Fruit fly (Drosophila melanogaster) S2 (cell line): ENCODE results near the gene D19A.
"Not testable (repeated sequence)": the region's sequence is repeated elsewhere in the genome, so short reads cannot be mapped to it uniquely, and the experiment has no call there.

ENCODE experiments used
- CG8478 ChIP-seq: fragments of >200 bp; optimal IDR thresholded peaks from 2 replicates; lab custom pipeline; 2018
- CTCF ChIP-seq, 2 experiments: fragments of >200 bp; optimal IDR thresholded peaks; 2 replicates each; lab custom pipeline; 2018

The D19A gene

DNA sequence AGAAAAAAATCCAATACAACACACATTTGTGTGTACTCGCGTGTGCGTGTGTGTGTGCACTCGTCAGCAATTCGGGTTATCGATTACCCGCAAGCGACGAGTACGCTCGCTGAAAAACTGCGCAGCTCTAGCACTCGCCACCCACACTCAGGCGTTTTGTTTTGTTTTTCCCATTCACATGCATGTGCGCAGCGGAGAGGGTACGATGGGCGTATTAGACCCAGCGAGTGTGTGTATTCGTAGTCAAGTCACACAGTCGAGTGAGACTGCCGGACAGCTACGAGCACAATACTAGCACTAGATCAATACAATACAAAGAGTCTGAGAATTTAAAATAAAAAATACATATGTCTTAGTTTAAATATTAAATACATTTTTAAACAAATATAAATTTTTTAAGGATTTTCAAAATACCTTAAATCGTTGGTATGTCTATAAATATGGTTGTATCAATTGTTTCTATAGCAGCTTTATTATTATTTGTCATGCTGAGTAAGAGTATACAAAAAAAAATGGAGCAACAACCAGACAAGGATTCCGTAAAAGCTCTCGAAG, 4.0 kb downstream of the D19A start, which contains the start of the genes D19B and CG43293:
Gene D19B (minus strand): TSS at position 37 of the 555 bp plus-strand sequence.
Gene CG43293 (plus strand): TSS at position 306 of the 555 bp plus-strand sequence.
- TF ChIP-seq CTCF (optimal IDR thresholded peaks at IDR 0.05; lab: Kevin White, UChicago) (peak; percentile 30 to 53), CG8478 (no peak)

DNA sequence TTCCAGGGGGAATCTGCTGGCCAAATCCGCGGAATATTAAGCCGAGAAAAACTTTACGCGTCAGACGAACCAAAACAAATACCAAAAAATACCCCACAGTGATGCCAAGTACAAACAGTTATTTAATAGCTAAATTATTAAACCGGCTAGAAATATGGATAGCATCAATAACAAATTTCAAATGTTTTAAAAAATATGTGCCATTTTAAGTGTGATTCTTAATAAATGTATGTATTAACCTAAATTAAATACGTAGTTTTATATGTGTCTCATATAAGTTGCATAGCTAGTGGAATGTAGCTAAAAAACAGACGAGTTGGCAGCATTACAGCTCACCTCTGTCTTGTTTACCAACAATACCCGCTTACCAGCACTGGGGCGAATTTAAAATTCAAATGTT, 7.1 kb downstream of the D19A start, which contains the start of gene CG10274:
Gene CG10274 (minus strand): TSS at position 54 of the 400 bp plus-strand sequence.
- TF ChIP-seq CTCF (optimal IDR thresholded peaks at IDR 0.05; lab: Kevin White, UChicago) = no peak
- no peak for TF ChIP-seq CG8478

DNA sequence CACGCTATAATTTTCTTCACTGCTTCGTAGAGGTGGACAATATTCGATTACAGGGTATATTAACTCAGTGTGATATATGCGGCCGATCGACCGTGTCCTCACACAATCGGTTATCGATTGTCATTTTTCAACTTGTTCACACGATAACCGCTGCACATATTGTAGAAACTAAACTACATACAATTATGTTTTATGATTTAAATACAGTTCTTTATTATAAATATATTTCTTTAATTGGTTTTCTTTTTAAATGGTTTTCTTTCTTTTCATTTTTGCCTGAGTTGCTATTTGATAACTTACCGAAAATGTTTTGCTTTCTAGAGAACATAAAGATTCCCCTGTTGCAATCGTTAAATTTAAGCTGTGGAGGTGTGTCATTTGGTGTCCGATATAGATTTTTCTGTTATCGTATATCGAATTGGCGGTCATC, 15.1 kb downstream of the D19A start, which contains the start of the genes fmt and CG7376:
Gene fmt (minus strand): TSS at position 55 of the 430 bp plus-strand sequence.
Gene CG7376 (plus strand): TSS at position 423 of the 430 bp plus-strand sequence.
- TF ChIP-seq CTCF (optimal IDR thresholded peaks at IDR 0.05; lab: Kevin White, UChicago) (no peak), CG8478 (no peak)

DNA sequence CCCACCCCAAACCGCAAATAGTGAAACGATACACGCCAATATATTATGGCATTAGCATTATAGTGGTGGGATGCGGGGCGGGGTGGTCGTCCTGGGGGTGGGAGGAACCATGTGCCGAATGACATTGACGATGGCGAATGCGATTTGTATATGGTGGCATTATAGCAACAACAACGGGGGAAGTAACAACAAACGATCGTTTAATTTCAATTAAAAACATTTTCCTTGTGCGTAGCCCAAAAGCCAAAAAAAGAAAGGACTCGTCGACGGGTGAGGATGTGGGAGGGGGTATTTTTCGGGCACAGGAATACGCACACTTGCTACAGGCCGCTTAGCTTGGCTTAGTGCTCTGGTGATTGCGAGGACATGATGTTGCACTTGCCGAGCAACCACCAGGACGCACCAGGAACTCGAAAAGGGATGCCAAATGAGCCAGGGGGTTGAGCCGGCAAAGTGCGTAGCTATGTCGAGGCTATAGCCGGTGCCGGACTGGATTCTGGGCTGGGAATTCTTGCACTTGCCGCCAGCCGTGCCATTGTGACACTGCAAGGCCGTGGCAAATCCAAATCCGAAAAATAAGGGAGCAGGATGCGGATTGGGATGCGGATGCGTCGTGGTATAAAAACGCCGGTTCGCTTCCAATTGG, 26.3 kb downstream of the D19A start, which contains the start of gene Prdm13:
Gene Prdm13 (plus strand): TSS at position 645 of the 646 bp plus-strand sequence.
- TF ChIP-seq CTCF (optimal IDR thresholded peaks at IDR 0.05; lab: Kevin White, UChicago) (no peak), CG8478 (no peak)

DNA sequence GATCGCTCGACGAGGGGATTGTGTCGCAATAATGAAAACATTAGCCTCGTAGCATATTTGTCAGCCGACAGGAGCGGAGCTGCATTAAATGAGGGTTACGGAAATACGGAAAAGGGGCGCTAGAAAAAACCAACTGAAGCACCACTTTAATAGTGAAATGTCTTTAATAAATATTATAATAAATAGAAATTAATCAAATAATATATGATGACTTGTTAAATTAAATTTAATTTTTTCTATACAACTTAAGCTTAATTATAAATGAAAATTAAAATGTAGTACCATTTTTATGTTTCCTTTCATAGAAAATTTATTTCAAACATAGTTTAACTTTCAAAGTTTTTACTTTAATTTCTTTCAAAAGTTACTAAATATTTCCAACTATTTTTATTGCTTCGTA, 26.9 kb downstream of the D19A start:
- no peak for TF ChIP-seq CG8478
- TF ChIP-seq CTCF (optimal IDR thresholded peaks at IDR 0.05; lab: Kevin White, UChicago) = no peak

DNA sequence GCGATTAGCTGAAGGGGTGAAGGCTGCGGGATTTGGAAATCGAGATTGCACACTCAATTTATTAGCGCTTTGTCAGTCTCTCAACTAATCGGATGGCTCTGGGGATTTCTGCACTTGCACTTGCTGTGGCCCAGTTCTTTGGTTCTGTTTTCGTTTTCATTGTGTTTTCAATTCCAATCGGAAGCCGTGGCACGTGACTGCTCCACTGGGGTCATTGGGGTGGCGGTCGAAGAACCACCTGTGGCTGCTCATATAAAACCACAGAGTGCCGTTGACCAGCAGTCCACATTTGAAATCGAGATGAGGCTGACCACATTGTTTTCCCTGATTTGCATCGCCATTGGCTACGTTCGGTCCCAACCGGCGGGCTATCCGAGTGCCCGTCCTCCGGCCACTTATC, 28.4 kb downstream of the D19A start, which contains the start of gene Cpr65Az:
Gene Cpr65Az (plus strand): TSS at position 301 of the 400 bp plus-strand sequence.
- no peak for TF ChIP-seq CG8478
- TF ChIP-seq CTCF (optimal IDR thresholded peaks at IDR 0.05; lab: Kevin White, UChicago) = no peak

DNA sequence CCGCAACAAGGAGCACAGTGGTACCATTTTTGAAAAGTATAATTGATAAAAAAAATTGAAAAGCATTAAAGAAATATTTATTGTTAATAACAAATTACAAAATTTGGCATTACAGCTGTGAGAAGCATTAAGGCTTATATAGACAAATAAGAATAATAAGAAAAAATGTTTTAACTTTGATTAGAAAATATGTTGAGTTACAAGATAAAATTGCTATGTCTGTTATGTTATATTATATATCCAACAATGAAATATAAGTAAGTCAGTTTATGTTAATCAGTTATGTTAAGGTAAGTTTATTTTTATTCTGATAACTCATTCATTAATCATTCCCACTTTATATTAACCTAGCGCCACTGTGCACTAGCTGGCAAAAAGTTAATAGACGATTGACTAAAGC, 29.1 kb downstream of the D19A start:
- no peak for TF ChIP-seq CG8478
- no peak for TF ChIP-seq CTCF (optimal IDR thresholded peaks at IDR 0.05; lab: Kevin White, UChicago)

DNA sequence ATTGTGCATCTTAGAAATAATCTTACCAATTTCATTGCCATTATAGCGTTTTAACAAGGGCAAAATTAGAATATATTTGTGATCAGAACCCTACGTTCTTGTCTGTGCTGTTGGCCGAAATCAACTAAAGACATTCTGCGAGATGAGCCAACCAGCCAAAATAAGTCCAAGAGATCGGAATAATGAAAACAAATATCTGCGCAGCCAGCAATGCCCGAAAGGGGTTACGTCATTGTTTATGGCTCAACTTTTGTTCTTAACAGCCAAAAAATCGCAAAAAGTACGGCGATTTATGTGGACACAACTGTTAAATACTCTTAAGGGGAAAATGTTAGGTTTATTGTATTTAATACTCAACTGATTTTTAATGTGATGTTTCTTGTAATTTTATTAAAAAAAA, 30.4 kb downstream of the D19A start, which contains the start of gene Cpr65Ay:
Gene Cpr65Ay (minus strand): TSS at position 101 of the 400 bp plus-strand sequence.
- TF ChIP-seq CTCF (optimal IDR thresholded peaks at IDR 0.05; lab: Kevin White, UChicago) = no peak
- TF ChIP-seq CG8478 = no peak

DNA sequence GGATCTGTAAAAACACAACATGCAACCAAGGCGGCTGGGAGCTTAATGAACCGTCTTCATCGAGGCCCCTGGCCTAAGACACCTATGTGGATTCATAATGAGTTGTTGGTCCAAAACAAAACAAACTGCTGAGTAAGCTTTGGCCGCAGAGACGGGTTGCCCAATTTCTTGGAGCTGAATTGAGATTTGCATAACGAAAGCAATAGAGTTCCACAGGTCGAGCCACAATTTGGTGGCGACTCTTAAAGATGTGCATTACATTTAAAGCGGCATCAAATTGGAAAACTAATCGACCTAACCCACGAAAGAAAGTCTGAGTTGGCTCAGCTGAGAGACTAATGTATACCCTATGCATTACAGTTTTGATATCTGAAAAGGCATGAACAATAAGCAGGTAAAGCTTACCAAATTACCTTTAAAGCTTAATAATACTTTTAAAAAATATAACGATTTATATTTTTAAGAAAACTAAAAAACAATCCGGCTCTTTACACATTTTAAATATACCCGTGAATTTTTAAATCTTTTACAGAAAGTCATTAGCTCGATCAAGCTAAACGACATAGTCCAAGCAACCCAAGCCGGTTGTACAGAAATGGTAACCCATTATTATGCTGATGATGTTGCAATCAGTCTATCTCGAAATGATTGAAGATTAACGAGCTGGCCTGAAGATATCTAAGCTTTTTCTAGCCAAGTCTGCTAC, 31.4 kb downstream of the D19A start, which contains the start of gene CG13297:
Gene CG13297 (minus strand): TSS at position 51 of the 706 bp plus-strand sequence.
- TF ChIP-seq CTCF (optimal IDR thresholded peaks at IDR 0.05; lab: Kevin White, UChicago) = no peak
- no peak for TF ChIP-seq CG8478

DNA sequence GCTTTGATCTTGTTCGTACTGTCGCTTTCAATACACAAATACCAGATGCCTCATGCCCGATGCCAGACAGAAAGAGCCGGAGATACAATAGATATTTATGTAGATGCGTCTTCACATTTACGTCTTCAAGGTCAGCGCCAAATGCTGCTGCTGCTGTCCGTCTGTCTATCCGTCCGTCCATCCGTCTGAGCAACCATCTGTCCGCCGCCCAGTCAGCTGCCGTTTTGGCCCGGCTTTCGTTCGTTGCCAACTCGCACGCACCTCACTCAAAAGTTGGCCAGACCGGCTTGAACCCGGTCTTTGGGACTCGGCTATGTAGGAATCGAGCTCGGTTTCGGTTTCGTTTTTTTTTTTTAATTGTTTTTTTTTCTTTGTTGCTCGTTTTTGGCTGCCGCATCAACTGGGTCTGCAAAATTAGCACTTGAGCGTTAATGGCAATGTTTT, 34.0 kb downstream of the D19A start:
- TF ChIP-seq CTCF (optimal IDR thresholded peaks at IDR 0.05; lab: Kevin White, UChicago) (no peak), CG8478 (no peak)

DNA sequence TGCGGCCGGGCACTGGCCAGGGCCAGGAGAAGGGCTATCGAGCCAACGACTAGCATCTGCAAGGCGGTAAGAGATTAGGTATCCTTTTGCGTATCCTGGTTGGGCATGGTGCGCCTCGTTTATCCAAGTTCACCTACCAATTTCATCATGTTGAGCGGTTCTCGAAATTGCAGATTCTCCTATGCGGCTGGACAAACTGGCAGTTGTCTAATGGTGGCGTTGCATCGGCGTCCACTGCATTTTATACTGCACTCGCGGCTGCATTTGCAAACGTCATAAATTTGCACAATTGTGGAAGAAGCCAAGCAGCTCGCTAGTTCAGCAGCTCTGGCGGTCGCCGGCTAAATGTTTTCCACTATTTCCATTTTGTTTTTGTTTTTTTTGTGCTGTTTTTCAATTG, 36.4 kb downstream of the D19A start, which contains the start of gene Acp65Aa:
Gene Acp65Aa (minus strand): TSS at position 215 of the 400 bp plus-strand sequence.
- no peak for TF ChIP-seq CG8478
- TF ChIP-seq CTCF (optimal IDR thresholded peaks at IDR 0.05; lab: Kevin White, UChicago) = no peak

DNA sequence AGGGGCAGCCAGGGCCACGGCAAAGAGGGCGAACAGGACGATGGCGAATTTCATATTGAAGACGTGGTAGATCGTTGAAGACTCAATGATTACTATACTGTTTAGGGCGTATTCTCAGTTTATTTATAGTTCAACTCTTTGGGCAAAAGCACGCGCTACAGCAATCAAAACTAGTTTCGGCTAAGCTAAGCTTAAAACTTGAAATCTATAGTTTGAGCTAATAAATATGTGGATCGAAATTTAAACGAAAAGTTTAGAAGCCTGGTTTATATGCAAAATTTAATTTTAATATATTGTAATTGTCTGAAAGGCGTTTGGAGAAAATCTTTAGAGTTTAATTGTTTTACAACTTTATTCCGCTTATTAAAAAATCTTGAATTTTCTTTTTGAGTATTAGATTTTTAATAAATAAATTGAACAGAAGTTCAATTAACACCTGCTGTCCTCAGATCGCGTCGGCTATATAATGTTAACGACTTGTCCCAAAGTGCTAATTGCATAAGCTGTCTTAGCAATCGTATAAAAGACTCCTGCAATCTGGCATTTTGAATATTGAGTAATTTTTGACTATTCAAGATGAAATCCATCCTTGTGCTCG, 38.1 kb downstream of the D19A start, which contains the start of the genes Cpr65Ax2 and Lcp65Aa:
Gene Cpr65Ax2 (minus strand): TSS at position 101 of the 598 bp plus-strand sequence.
Gene Lcp65Aa (plus strand): TSS at position 548 of the 598 bp plus-strand sequence.
- TF ChIP-seq CG8478; CTCF (optimal IDR thresholded peaks at IDR 0.05; lab: Kevin White, UChicago): not testable (repeated sequence)

DNA sequence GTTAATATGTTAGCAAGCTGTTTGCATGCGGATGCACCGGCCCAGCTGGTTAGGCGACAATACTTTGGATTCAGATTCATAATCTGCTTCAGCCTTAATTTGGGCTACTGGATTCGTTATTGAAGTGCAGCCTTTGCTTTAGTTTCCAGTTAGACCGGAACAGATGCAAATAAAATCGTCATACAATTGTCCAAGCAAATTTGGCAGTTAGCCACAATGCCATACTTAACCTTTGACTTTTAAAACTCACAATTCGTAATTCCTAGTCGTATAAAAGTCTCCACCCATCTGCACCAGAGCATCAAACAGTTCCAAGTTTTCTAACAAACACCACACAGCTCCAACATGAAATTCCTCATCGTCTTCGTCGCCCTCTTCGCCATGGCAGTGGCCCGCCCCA, 39.7 kb downstream of the D19A start, which contains the start of gene Lcp65Ab1:
Gene Lcp65Ab1 (plus strand): TSS at position 301 of the 400 bp plus-strand sequence.
- not testable (repeated sequence) for TF ChIP-seq CG8478; CTCF (optimal IDR thresholded peaks at IDR 0.05; lab: Kevin White, UChicago)

DNA sequence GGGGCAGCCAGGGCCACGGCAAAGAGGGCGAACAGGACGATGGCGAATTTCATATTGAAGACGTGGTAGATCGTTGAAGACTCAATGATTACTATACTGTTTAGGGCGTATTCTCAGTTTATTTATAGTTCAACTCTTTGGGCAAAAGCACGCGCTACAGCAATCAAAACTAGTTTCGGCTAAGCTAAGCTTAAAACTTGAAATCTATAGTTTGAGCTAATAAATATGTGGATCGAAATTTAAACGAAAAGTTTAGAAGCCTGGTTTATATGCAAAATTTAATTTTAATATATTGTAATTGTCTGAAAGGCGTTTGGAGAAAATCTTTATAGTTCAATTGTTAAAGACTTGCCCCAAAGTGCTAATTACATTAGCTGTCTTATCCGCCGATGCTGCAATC, 41.0 kb downstream of the D19A start, which contains the start of gene Cpr65Ax1:
Gene Cpr65Ax1 (minus strand): TSS at position 101 of the 400 bp plus-strand sequence.
- not testable (repeated sequence) for TF ChIP-seq CG8478; CTCF (optimal IDR thresholded peaks at IDR 0.05; lab: Kevin White, UChicago)
